Fruit fly (Drosophila melanogaster) whole organism, pupa: ENCODE results near the gene twf.

ENCODE experiments used
- CG10348 ChIP-seq: fragments of 200-800 bp; sonication (Bioruptor generic); IDR thresholded peaks from 2 replicates; pipeline ENCODE4 v1.3.6; 2022; ENCODE audit warnings: missing biosample characterization, missing genetic modification characterization
- CG12605 ChIP-seq: fragments of 200-800 bp; sonication (Bioruptor generic); IDR thresholded peaks from 2 replicates; pipeline ENCODE4 v1.3.6; 2022; ENCODE audit warnings: missing biosample characterization, missing genetic modification characterization
- CG13204 ChIP-seq: fragments of 200-800 bp; sonication (Bioruptor generic); optimal IDR thresholded peaks from 2 replicates; lab custom pipeline; 2018; ENCODE audit warnings: missing biosample characterization, mild to moderate bottlenecking, missing genetic modification characterization, moderate library complexity
- CG14655 ChIP-seq: fragments of 200-800 bp; sonication (Bioruptor generic); optimal IDR thresholded peaks from 3 replicates; lab custom pipeline; 2017; ENCODE audit warnings: mild to moderate bottlenecking, missing biosample characterization, missing genetic modification reagents, missing genetic modification characterization
- CG15710 ChIP-seq: fragments of 200-800 bp; sonication (Bioruptor generic); optimal IDR thresholded peaks from 2 replicates; lab custom pipeline; 2018; ENCODE audit warnings: missing biosample characterization, mild to moderate bottlenecking, missing genetic modification characterization, moderate library complexity
- CG17806 ChIP-seq: fragments of 200-800 bp; sonication (Bioruptor generic); optimal IDR thresholded peaks from 2 replicates; lab custom pipeline; 2018; ENCODE audit warnings: missing biosample characterization, mild to moderate bottlenecking, missing genetic modification characterization, moderate library complexity
- CG32121 ChIP-seq: fragments of 200-800 bp; sonication (Bioruptor generic); IDR thresholded peaks from 2 replicates; pipeline ENCODE4 v1.3.6; 2022; ENCODE audit warnings: missing biosample characterization, missing genetic modification characterization
- CG34367 ChIP-seq: fragments of 200-800 bp; sonication (Bioruptor generic); optimal IDR thresholded peaks from 2 replicates; lab custom pipeline; 2018; ENCODE audit warnings: missing biosample characterization, mild to moderate bottlenecking, missing genetic modification characterization
- CG4496 ChIP-seq: fragments of 200-800 bp; sonication (Bioruptor generic); IDR thresholded peaks from 3 replicates; pipeline ENCODE4 v1.3.6; 2022; ENCODE audit warnings: missing biosample characterization, missing genetic modification characterization
- CG8159 ChIP-seq: fragments of 200-800 bp; sonication (Bioruptor generic); optimal IDR thresholded peaks from 3 replicates; lab custom pipeline; 2018; ENCODE audit warnings: missing biosample characterization, mild to moderate bottlenecking, missing genetic modification characterization, moderate library complexity
- CG8301 ChIP-seq: fragments of 200-800 bp; sonication (Bioruptor generic); optimal IDR thresholded peaks from 2 replicates; lab custom pipeline; 2018; ENCODE audit warnings: missing biosample characterization, mild to moderate bottlenecking, missing genetic modification characterization
- CG9948 ChIP-seq: fragments of 200-800 bp; sonication (Bioruptor generic); optimal IDR thresholded peaks from 2 replicates; lab custom pipeline; 2018; ENCODE audit warnings: missing biosample characterization, mild to moderate bottlenecking, missing genetic modification characterization, moderate library complexity
- D1 ChIP-seq: fragments of 200-800 bp; sonication (Bioruptor generic); optimal IDR thresholded peaks from 2 replicates; lab custom pipeline; 2018; ENCODE audit warnings: missing biosample characterization, mild to moderate bottlenecking, missing genetic modification characterization, moderate library complexity
- Ets98B ChIP-seq: fragments of 200-800 bp; sonication (Bioruptor generic); IDR thresholded peaks from 2 replicates; pipeline ENCODE4 v1.3.6; 2022; ENCODE audit warnings: missing biosample characterization, missing genetic modification characterization
- Pif1A ChIP-seq: fragments of 200-800 bp; sonication (Bioruptor generic); optimal IDR thresholded peaks from 3 replicates; lab custom pipeline; 2016; ENCODE audit warnings: missing biosample characterization, missing genetic modification characterization
- Pif1B ChIP-seq: fragments of 200-800 bp; sonication (Bioruptor generic); optimal IDR thresholded peaks from 3 replicates; lab custom pipeline; 2016; ENCODE audit warnings: missing biosample characterization, missing genetic modification characterization
- Snoo ChIP-seq: fragments of 200-800 bp; sonication (Bioruptor generic); optimal IDR thresholded peaks from 3 replicates; lab custom pipeline; 2017; ENCODE audit warnings: missing biosample characterization, mild to moderate bottlenecking, missing genetic modification characterization, inconsistent platforms
- fd96Ca ChIP-seq: fragments of 200-800 bp; sonication (Bioruptor generic); IDR thresholded peaks from 3 replicates; pipeline ENCODE4 v1.3.6; 2022; ENCODE audit warnings: missing biosample characterization, missing genetic modification characterization
- gl ChIP-seq: fragments of 200-800 bp; sonication (Bioruptor generic); optimal IDR thresholded peaks from 2 replicates; lab custom pipeline; 2018; ENCODE audit warnings: missing biosample characterization, mild to moderate bottlenecking, missing genetic modification characterization
- rn ChIP-seq: fragments of 200-800 bp; sonication (Bioruptor generic); IDR thresholded peaks from 2 replicates; pipeline ENCODE4 v1.3.6; 2022; ENCODE audit warnings: missing biosample characterization, missing genetic modification characterization

twf gene

DNA sequence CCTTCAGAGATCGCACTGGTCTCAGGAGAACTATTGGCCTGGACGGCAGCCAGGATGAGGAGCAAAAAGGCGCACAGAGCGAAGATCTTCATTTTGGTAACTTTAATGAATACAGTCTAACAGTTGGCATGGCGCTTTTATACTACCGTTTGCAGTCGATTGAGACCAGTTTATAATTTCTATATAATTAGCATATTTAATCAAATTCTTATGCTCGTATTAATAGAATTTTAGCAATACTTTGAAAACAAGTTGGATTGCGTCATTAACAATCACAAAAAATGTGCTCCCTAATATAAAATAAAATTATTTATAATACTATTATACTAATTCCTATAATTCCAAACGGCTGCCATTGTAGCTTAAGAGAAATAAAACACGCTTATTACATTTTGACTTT lies 31.9 kb downstream of the twf start, which contains the start of gene CG44215:
TSS of gene CG44215 (minus strand) at position 101 of the 400 bp plus-strand sequence.
- TF ChIP-seq CG14655 (GFP tag; lab: Kevin White, UChicago) (no peak), rn (GFP tag; lab: Robert Waterston, UW) (no peak), D1 (tag; lab: Kevin White, UChicago) (no peak), CG8301 (tag; lab: Kevin White, UChicago) (no peak), CG32121 (GFP tag; lab: Robert Waterston, UW) (no peak)
- TF ChIP-seq, all 21 proteins: peak for 0

DNA sequence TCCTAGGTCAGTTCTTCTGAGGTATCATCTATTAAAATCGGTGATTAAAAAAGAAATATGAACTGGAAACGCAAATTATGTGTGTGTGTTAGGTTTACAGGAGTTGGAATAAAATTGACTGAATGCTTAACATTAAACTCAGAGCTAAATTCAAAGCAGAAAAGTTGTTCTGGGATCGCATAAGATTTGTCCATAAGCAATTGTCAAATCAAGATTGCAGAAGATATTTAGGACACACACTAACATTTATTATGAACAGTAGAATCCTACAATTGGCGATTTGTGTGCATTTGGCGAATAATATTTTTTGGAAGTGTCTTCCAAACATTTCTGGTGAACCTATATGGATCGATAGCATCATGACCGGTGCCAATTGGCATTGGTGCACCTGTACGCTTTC lies 34.9 kb downstream of the twf start, which contains the start of gene CG31533:
TSS of gene CG31533 (minus strand) at position 101 of the 400 bp plus-strand sequence.
- no peak for TF ChIP-seq CG4496 (GFP tag; lab: Robert Waterston, UW)
- no peak for TF ChIP-seq Pif1A
- no peak for TF ChIP-seq CG8159 (tag; lab: Kevin White, UChicago)
- no peak for TF ChIP-seq CG32121 (GFP tag; lab: Robert Waterston, UW)
- no peak for TF ChIP-seq CG17806 (tag; lab: Kevin White, UChicago)

DNA sequence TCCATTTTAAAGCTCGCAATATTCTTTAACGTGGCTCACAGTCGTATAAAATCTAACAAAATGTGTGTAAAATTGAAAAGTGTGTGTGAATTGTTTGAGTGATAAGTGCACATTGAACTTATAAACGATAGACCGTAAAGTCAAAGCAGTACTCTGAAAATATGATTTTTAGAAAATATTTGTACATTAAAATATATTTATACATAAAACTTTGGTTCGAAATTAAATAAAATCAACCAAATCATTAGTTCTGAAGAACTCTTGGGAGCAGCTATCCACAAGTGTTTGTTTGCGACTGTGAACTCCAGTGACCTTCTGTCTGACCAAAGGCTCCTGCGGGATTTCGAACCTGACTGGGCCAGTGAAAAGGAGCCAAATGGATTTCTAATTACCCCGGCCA lies 37.7 kb downstream of the twf start, which contains the start of gene CG31327:
TSS of gene CG31327 (minus strand) at position 101 of the 400 bp plus-strand sequence.
- TF ChIP-seq D1 (tag; lab: Kevin White, UChicago) (no peak), CG13204 (GFP tag; lab: Kevin White, UChicago) (no peak), CG10348 (no peak), CG12605 (GFP tag; lab: Robert Waterston, UW) (no peak), CG15710 (tag; lab: Kevin White, UChicago) (no peak), CG32121 (GFP tag; lab: Robert Waterston, UW) (no peak), Pif1B (GFP tag; lab: Kevin White, UChicago) (no peak), rn (GFP tag; lab: Robert Waterston, UW) (no peak), gl (tag; lab: Kevin White, UChicago) (no peak), Snoo (tag; lab: Kevin White, UChicago) (no peak), CG34367 (tag; lab: Kevin White, UChicago) (no peak), CG8301 (tag; lab: Kevin White, UChicago) (no peak)

DNA sequence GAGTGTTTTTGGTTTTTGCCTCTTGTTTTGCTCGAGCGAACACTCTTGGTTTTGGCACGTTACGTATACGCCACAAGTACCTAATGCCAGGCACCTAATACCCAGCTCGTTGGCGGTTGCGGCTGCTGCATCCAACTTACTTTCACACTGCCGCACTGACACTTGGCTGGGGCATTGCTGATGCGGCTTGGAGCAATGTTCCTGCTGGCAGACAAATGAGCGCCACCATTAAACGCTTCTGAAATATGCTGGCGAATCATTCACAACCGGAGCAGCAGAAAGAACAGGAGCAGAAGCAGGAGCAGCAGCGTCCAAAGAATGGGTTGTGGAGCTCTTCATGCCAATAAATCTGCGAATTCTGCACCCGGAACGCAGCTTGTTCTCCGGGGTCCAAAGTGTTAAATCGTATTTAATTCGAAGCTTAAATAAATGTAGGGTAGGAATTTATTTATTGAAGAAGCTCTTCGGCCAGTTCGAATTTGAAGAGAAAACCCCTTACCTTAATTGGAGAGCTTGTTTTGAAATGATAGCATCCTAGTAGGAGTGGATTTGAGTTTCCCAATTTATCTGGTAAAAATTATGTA lies 39.8 kb downstream of the twf start, which contains the start of gene CG3199:
TSS of gene CG3199 (plus strand) at position 534 of the 584 bp plus-strand sequence.
- no peak for TF ChIP-seq D1 (tag; lab: Kevin White, UChicago)
- TF ChIP-seq CG34367 (tag; lab: Kevin White, UChicago) = no peak
- no peak for TF ChIP-seq CG14655 (GFP tag; lab: Kevin White, UChicago)
- no peak for TF ChIP-seq fd96Ca (GFP tag; lab: Robert Waterston, UW)
- no peak for TF ChIP-seq CG15710 (tag; lab: Kevin White, UChicago)
- no peak for TF ChIP-seq Ets98B (GFP tag; lab: Robert Waterston, UW)
- no peak for TF ChIP-seq CG10348
- no peak for TF ChIP-seq CG32121 (GFP tag; lab: Robert Waterston, UW)
- TF ChIP-seq CG8159 (tag; lab: Kevin White, UChicago) = no peak
- no peak for TF ChIP-seq CG8301 (tag; lab: Kevin White, UChicago)
- no peak for TF ChIP-seq CG9948
